Worm (Caenorhabditis elegans) whole organism, late embryonic: ENCODE results near the gene W09H1.1.

Source experiments
- K09A11.1 ChIP-seq: sonication (generic microtip); optimal IDR thresholded peaks from 2 replicates; lab custom pipeline; 2017; ENCODE audit warnings: antibody characterized with exemption, mild to moderate bottlenecking, missing genetic modification characterization, missing compliant biosample characterization; ENCODE audit not compliant: insufficient read depth
- sox-4 ChIP-seq: sonication (generic microtip); optimal IDR thresholded peaks from 2 replicates; lab custom pipeline; 2017; ENCODE audit warnings: mild to moderate bottlenecking, missing genetic modification characterization, inconsistent platforms, missing compliant biosample characterization
- unc-55 ChIP-seq: sonication (generic microtip); optimal IDR thresholded peaks from 2 replicates; lab custom pipeline; 2017; ENCODE audit warnings: missing biosample characterization, missing genetic modification reagents, missing genetic modification characterization

DNA sequence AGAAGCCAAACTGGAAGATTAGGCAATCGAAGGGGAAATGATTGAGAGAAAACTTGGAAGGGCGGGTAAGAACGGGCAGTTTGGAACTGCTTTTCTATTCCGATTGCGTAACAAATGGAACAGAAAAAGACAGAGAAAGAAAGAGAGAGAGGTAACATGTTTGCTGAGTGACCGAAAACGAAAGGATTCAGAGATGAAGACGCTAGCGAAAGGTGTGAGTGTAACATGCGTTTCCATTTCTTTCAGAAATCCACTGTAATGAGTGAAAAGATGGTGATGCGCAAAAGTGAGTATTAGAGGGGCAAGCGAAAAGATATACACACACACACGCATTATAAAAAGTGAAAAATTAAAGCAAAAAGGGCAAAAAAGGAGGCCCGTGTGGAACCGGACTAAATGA lies 13.9 kb downstream of the W09H1.1 start:
- TF ChIP-seq K09A11.1 (no peak), sox-4 (no peak), unc-55 (GFP tag; lab: Kevin White, UChicago) (no peak)
